Worm (Caenorhabditis elegans): ENCODE measurements around the gene F44F4.10.

Gene F44F4.10

ce11 chrII:10933948-10934722 lies 17.1 kb upstream of the F44F4.10 start (continued):
- TF ChIP-seq madf-3 (GFP tag; IDR thresholded peaks at IDR 0.05) (no peak; the same call in 1 of the 2 replicates), B0035.1 (tag; optimal IDR thresholded peaks at IDR 0.05) (no peak), ZK185.1 (tag; optimal IDR thresholded peaks at IDR 0.05; ENCODE audit: poor library complexity, severe bottlenecking) (peak; percentile 1), repo-1 (tag; optimal IDR thresholded peaks at IDR 0.05) (no peak), hlh-26 (GFP tag; conservative IDR thresholded peaks at IDR 0.05) (no peak), dox-1 (GFP tag; IDR thresholded peaks at IDR 0.05) (no peak; the same call in 1 of the 2 replicates), nfyb-1 (GFP tag; IDR thresholded peaks at IDR 0.05) (no peak), aptf-3 (GFP tag; IDR thresholded peaks at IDR 0.05) (no peak), B0336.3 (GFP tag; IDR thresholded peaks at IDR 0.05) (peak; percentile 54), attf-6 (GFP tag; IDR thresholded peaks at IDR 0.05) (peak; percentile 71), aptf-2 (GFP tag; conservative IDR thresholded peaks at IDR 0.05) (no peak), ets-4 (GFP tag; optimal IDR thresholded peaks at IDR 0.05) (no peak), F52B5.7 (tag; optimal IDR thresholded peaks at IDR 0.05) (peak; percentile 3), ceh-27 (GFP tag; optimal IDR thresholded peaks at IDR 0.05) (no peak), ceh-91 (GFP tag; IDR thresholded peaks at IDR 0.05) (no peak), F23B12.7 (tag; optimal IDR thresholded peaks at IDR 0.05; ENCODE audit: insufficient read depth) (no peak), bed-2 (GFP tag; IDR thresholded peaks at IDR 0.05) (no peak), attf-3 (GFP tag; conservative IDR thresholded peaks at IDR 0.05) (no peak), sdz-38 (tag; optimal IDR thresholded peaks at IDR 0.05) (no peak), snpc-1.1 (tag; optimal IDR thresholded peaks at IDR 0.05; ENCODE audit: insufficient read depth) (no peak), ccch-3 (GFP tag; optimal IDR thresholded peaks at IDR 0.05) (no peak), hrde-1 (tag; optimal IDR thresholded peaks at IDR 0.05; ENCODE audit: borderline replicate concordance) (no peak), lin-35 (GFP tag; optimal IDR thresholded peaks at IDR 0.05) (no peak), rec-8 (tag; optimal IDR thresholded peaks at IDR 0.05) (no peak), die-1 (tag; optimal IDR thresholded peaks at IDR 0.05) (no peak), K11D2.4 (GFP tag; IDR thresholded peaks at IDR 0.05) (no peak), hmg-1.2 (GFP tag; IDR thresholded peaks at IDR 0.05) (0 out of 2 replicates have a peak, but pooled peaks have one; percentile 3), hsf-1 (GFP tag; IDR thresholded peaks at IDR 0.05) (no peak; the same call in none of the 2 replicates), ztf-6 (GFP tag; IDR thresholded peaks at IDR 0.05) (no peak), F57A8.1 (GFP tag; optimal IDR thresholded peaks at IDR 0.05) (no peak), F37B4.10 (GFP tag; IDR thresholded peaks at IDR 0.05) (0 out of 2 replicates have a peak, but pooled peaks have one; percentile 12), B0019.2 (GFP tag; conservative IDR thresholded peaks at IDR 0.05) (no peak), snpc-3.4 (tag; optimal IDR thresholded peaks at IDR 0.05) (no peak), egl-44 (GFP tag; IDR thresholded peaks at IDR 0.05) (no peak), attf-5 (GFP tag; optimal IDR thresholded peaks at IDR 0.05) (no peak), Y56A3A.18 (GFP tag; IDR thresholded peaks at IDR 0.05) (no peak), snpc-4 (GFP tag; optimal IDR thresholded peaks at IDR 0.05) (no peak), snpc-4 (tag; optimal IDR thresholded peaks at IDR 0.05) (no peak), ceh-40 (GFP tag; IDR thresholded peaks at IDR 0.05) (no peak), hlh-12 (tag; optimal IDR thresholded peaks at IDR 0.05) (no peak), ztf-25 (GFP tag; IDR thresholded peaks at IDR 0.05) (no peak), rpc-1 (optimal IDR thresholded peaks at IDR 0.05) (no peak), rpc-1 (tag; optimal IDR thresholded peaks at IDR 0.05) (no peak), gei-17 (GFP tag; optimal IDR thresholded peaks at IDR 0.05) (no peak), xnd-1 (tag; optimal IDR thresholded peaks at IDR 0.05) (peak; percentile 50), somi-1 (GFP tag; optimal IDR thresholded peaks at IDR 0.05) (no peak), efl-1 (GFP tag; optimal IDR thresholded peaks at IDR 0.05) (no peak)
